Worm (Caenorhabditis elegans) whole organism, L2 larva: ENCODE measurements around the gene nlp-82.

ENCODE experiments used
- Y55F3AM.14 ChIP-seq: fragments of 200-800 bp; sonication (Bioruptor generic); optimal IDR thresholded peaks from 2 replicates; lab custom pipeline; 2018; ENCODE audit warnings: mild to moderate bottlenecking, missing genetic modification characterization, missing compliant biosample characterization
- ama-1 ChIP-seq: fragments of 150-350 bp; optimal IDR thresholded peaks from 2 replicates; lab custom pipeline; 2018; ENCODE audit warnings: inconsistent platforms
- ceh-16 ChIP-seq: fragments of 150-350 bp; optimal IDR thresholded peaks from 2 replicates; lab custom pipeline; 2014; ENCODE audit warnings: missing biosample characterization, missing genetic modification characterization
- gmeb-1 ChIP-seq: fragments of 150-350 bp; optimal IDR thresholded peaks from 2 replicates; lab custom pipeline; 2014; ENCODE audit warnings: missing biosample characterization, missing genetic modification characterization
- lsy-2 ChIP-seq, 2 experiments: fragments of 150-350 bp in 1 of 2; sonication (generic microtip) in 1 of 2; optimal IDR thresholded peaks; 2 replicates each; lab custom pipeline; 2014 to 2017; ENCODE audit warnings: missing biosample characterization in 2 of 2, missing genetic modification characterization in 2 of 2
- mab-5 ChIP-seq: fragments of 150-350 bp; optimal IDR thresholded peaks from 2 replicates; lab custom pipeline; 2014; ENCODE audit warnings: missing biosample characterization, missing genetic modification characterization
- nhr-21 ChIP-seq: fragments of 150-350 bp; optimal IDR thresholded peaks from 2 replicates; lab custom pipeline; 2014; ENCODE audit warnings: missing biosample characterization, missing genetic modification characterization
- nhr-23 ChIP-seq: fragments of 150-350 bp; optimal IDR thresholded peaks from 2 replicates; lab custom pipeline; 2014; ENCODE audit warnings: missing biosample characterization, missing genetic modification reagents, missing genetic modification characterization
- nhr-25 ChIP-seq: fragments of 150-350 bp; sonication (generic microtip); optimal IDR thresholded peaks from 3 replicates; lab custom pipeline; 2014; ENCODE audit warnings: missing biosample characterization, missing genetic modification characterization
- sem-4 ChIP-seq: fragments of 150-350 bp; optimal IDR thresholded peaks from 2 replicates; lab custom pipeline; 2014; ENCODE audit warnings: missing biosample characterization, missing genetic modification reagents, missing genetic modification characterization
- skn-1 ChIP-seq: sonication (generic microtip); optimal IDR thresholded peaks from 2 replicates; lab custom pipeline; 2017; ENCODE audit warnings: missing biosample characterization, missing genetic modification characterization
- unc-55 ChIP-seq: fragments of 150-350 bp; sonication (generic microtip); optimal IDR thresholded peaks from 3 replicates; lab custom pipeline; 2014; ENCODE audit warnings: missing biosample characterization, missing genetic modification reagents, missing genetic modification characterization

ce11 chrII:9231240-9231639 is 22.8 kb downstream of the nlp-82 start, which contains the start of gene gst-13:
- TF ChIP-seq Y55F3AM.14 (no peak), gmeb-1 (tag; lab: Kevin White, UChicago) (peak; percentile 45), ceh-16 (no peak), unc-55 (GFP tag; lab: Kevin White, UChicago) (no peak), skn-1 (tag; lab: Kevin White, UChicago) (peak; percentile 97), nhr-23 (tag; lab: Kevin White, UChicago) (no peak), lsy-2 (tag; optimal IDR thresholded peaks at IDR 0.05; lab: Kevin White, UChicago) (no peak), ama-1 (lab: Kevin White, UChicago) (no peak), sem-4 (tag; lab: Kevin White, UChicago) (no peak), nhr-25 (tag; lab: Kevin White, UChicago) (no peak), nhr-21 (tag; lab: Kevin White, UChicago) (no peak), mab-5 (tag; lab: Kevin White, UChicago) (no peak)
